Worm (Caenorhabditis elegans) whole organism, L2 larva: ENCODE measurements around the gene ilys-4.

Experiments
- blmp-1 ChIP-seq: sonication (generic microtip); optimal IDR thresholded peaks from 2 replicates; lab custom pipeline; 2017; ENCODE audit warnings: missing genetic modification characterization, mild to moderate bottlenecking, missing compliant biosample characterization, antibody characterized with exemption, moderate library complexity; ENCODE audit not compliant: insufficient read depth
- elt-1 ChIP-seq: fragments of 150-350 bp; optimal IDR thresholded peaks from 2 replicates; lab custom pipeline; 2014; ENCODE audit warnings: missing biosample characterization, missing genetic modification characterization
- mdl-1 ChIP-seq, 2 experiments: fragments of 150-350 bp in 1 of 2; sonication (generic microtip) in 1 of 2; optimal IDR thresholded peaks; 2 replicates each; lab custom pipeline; 2017; ENCODE audit warnings: missing biosample characterization in 2 of 2, missing genetic modification characterization in 2 of 2
- nhr-25 ChIP-seq: fragments of 150-350 bp; sonication (generic microtip); optimal IDR thresholded peaks from 3 replicates; lab custom pipeline; 2014; ENCODE audit warnings: missing biosample characterization, missing genetic modification characterization
- skn-1 ChIP-seq: sonication (generic microtip); optimal IDR thresholded peaks from 2 replicates; lab custom pipeline; 2017; ENCODE audit warnings: missing biosample characterization, missing genetic modification characterization
- unc-62 ChIP-seq: fragments of 150-350 bp; optimal IDR thresholded peaks from 2 replicates; lab custom pipeline; 2014; ENCODE audit warnings: missing biosample characterization, missing genetic modification reagents, missing genetic modification characterization
- zag-1 ChIP-seq: fragments of 150-350 bp; optimal IDR thresholded peaks from 2 replicates; lab custom pipeline; 2014; ENCODE audit warnings: missing biosample characterization, missing genetic modification characterization
- ztf-4 ChIP-seq: fragments of 150-350 bp; optimal IDR thresholded peaks from 2 replicates; lab custom pipeline; 2014; ENCODE audit warnings: missing biosample characterization, missing genetic modification characterization

- TF ChIP-seq ztf-4 (tag; lab: Kevin White, UChicago) (no peak), elt-1 (no peak), blmp-1 (no peak), zag-1 (tag; lab: Kevin White, UChicago) (no peak), unc-62 (no peak), nhr-25 (tag; lab: Kevin White, UChicago) (no peak), mdl-1 (tag; optimal IDR thresholded peaks at IDR 0.05; lab: Kevin White, UChicago) (no peak), skn-1 (tag; lab: Kevin White, UChicago) (no peak)
Observed at ce11 chrIV:7850329-7850728, 47.0 kb downstream of the ilys-4 start.
